Worm (Caenorhabditis elegans) whole organism, L4/young adult: Measurements from ENCODE around the gene K01B6.3.

Source experiments
- W03F9.2 ChIP-seq: fragments of 150-350 bp; optimal IDR thresholded peaks from 2 replicates; lab custom pipeline; 2014; ENCODE audit warnings: missing biosample characterization, missing genetic modification characterization
- dao-5 ChIP-seq: sonication (generic microtip); optimal IDR thresholded peaks from 2 replicates; lab custom pipeline; 2016; ENCODE audit warnings: missing genotype, missing genetic modification characterization, moderate library complexity, missing compliant biosample characterization
- him-1 ChIP-seq: sonication (generic microtip); optimal IDR thresholded peaks from 2 replicates; lab custom pipeline; 2016; ENCODE audit warnings: missing genotype, missing genetic modification reagents, missing genetic modification characterization, missing compliant biosample characterization

DNA sequence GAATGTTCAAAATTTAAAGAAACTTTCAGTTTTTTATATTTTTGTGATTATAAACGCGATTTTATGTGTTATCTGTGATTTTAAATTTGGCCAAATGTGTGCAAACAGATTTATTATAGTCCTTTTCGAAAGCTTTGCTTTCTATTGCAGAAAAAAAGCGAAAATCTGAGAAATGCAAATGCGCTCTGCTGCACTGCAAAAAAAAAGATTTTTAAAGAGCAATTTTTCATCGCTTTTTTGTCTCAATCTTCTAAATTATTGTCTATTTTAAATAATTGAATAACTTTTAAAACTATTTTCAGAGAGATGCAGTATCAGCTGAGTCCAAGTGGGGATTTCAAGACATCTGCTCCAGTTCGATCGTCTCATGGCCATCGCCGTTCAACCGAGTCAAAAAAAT is 22.0 kb downstream of the K01B6.3 start, which contains the start of gene cpb-1:
- TF ChIP-seq dao-5 (tag; lab: Kevin White, UChicago) (no peak), him-1 (no peak), W03F9.2 (tag; lab: Kevin White, UChicago) (no peak)
